Worm (Caenorhabditis elegans): ENCODE data around the gene crb-3.
A peak's percentile ranks its signal among the peaks of the same experiment; 100 is the strongest.

Gene crb-3

ce11 chrX:9208492-9208891, 4.9 kb downstream of the crb-3 start:
- TF ChIP-seq ahr-1 (tag; optimal IDR thresholded peaks at IDR 0.05), result no peak
- no peak for TF ChIP-seq syd-9 (tag; optimal IDR thresholded peaks at IDR 0.05)
- TF ChIP-seq ceh-22 (tag; optimal IDR thresholded peaks at IDR 0.05), result no peak

ce11 chrX:9208933-9209332, 5.4 kb downstream of the crb-3 start:
- no peak for TF ChIP-seq npax-4 (tag; optimal IDR thresholded peaks at IDR 0.05)
- TF ChIP-seq ceh-18 (tag; optimal IDR thresholded peaks at IDR 0.05), result no peak
- no peak for TF ChIP-seq pag-3 (tag; optimal IDR thresholded peaks at IDR 0.05; ENCODE audit: borderline replicate concordance)
- no peak for TF ChIP-seq rnt-1 (tag; optimal IDR thresholded peaks at IDR 0.05)
- TF ChIP-seq unc-3 (GFP tag; conservative IDR thresholded peaks at IDR 0.05), result no peak
- TF ChIP-seq unc-3 (tag; optimal IDR thresholded peaks at IDR 0.05), result no peak
- TF ChIP-seq ceh-9 (tag; optimal IDR thresholded peaks at IDR 0.05), result no peak
- no peak for TF ChIP-seq C38D4.7 (GFP tag; optimal IDR thresholded peaks at IDR 0.05)
- TF ChIP-seq ceh-48 (tag; optimal IDR thresholded peaks at IDR 0.05), result no peak
- TF ChIP-seq ref-2 (tag; optimal IDR thresholded peaks at IDR 0.05), result no peak
- TF ChIP-seq fkh-10 (GFP tag; optimal IDR thresholded peaks at IDR 0.05), result no peak
- TF ChIP-seq elt-4 (tag; optimal IDR thresholded peaks at IDR 0.05), result no peak
- TF ChIP-seq C08G9.2 (tag; optimal IDR thresholded peaks at IDR 0.05), result no peak

ce11 chrX:9210086-9210485, 6.5 kb downstream of the crb-3 start:
- no peak for TF ChIP-seq C08G9.2 (tag; optimal IDR thresholded peaks at IDR 0.05)
- no peak for TF ChIP-seq T23F11.4 (GFP tag; optimal IDR thresholded peaks at IDR 0.05)

DNA sequence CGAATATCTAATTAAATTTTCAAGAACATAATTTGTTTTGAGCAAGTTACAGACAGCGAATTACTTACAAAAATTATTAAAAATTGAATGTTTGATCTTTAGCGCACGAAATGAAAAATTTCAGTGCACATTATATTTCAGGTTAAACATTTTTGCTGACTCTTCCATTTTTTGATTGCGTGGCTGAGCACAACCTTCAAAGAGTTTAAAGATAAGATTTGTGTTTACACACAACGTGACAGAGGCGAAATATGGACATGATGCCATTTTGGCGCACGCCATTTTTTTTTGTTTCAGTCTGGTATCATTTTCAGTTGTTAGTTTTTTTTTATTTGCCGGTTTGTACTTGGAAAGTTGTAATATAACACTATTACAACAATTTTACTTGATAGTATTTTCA, 9.1 kb downstream of the crb-3 start:
- TF ChIP-seq hlh-30 (tag; optimal IDR thresholded peaks at IDR 0.05; ENCODE audit: insufficient read depth) (no peak), pat-9 (tag; optimal IDR thresholded peaks at IDR 0.05) (no peak), ceh-24 (tag; optimal IDR thresholded peaks at IDR 0.05) (no peak), lim-6 (tag; optimal IDR thresholded peaks at IDR 0.05) (no peak), tbx-7 (tag; optimal IDR thresholded peaks at IDR 0.05) (no peak), lin-11 (tag; optimal IDR thresholded peaks at IDR 0.05) (no peak), ttx-3 (tag; optimal IDR thresholded peaks at IDR 0.05) (no peak), ztf-16 (tag; optimal IDR thresholded peaks at IDR 0.05) (no peak), ceh-31 (tag; optimal IDR thresholded peaks at IDR 0.05) (no peak), hlh-15 (tag; optimal IDR thresholded peaks at IDR 0.05) (no peak), fax-1 (tag; optimal IDR thresholded peaks at IDR 0.05) (no peak), F13H6.1 (tag; optimal IDR thresholded peaks at IDR 0.05) (no peak), tbx-2 (tag; optimal IDR thresholded peaks at IDR 0.05) (no peak), ref-2 (tag; optimal IDR thresholded peaks at IDR 0.05) (no peak), hlh-8 (tag; optimal IDR thresholded peaks at IDR 0.05) (no peak)

- TF ChIP-seq K09A11.1 (tag; optimal IDR thresholded peaks at IDR 0.05; ENCODE audit: insufficient read depth) (no peak), elt-2 (tag; optimal IDR thresholded peaks at IDR 0.05) (peak; percentile 88)
Observed at ce11 chrX:9213873-9214341, 10.3 kb downstream of the crb-3 start, which contains the start of gene C35B8.3. TSS of gene C35B8.3 (plus strand) at chrX:9213923.

ce11 chrX:9225273-9225672, 21.7 kb downstream of the crb-3 start:
- TF ChIP-seq nfya-1 (tag; optimal IDR thresholded peaks at IDR 0.05), result peak; percentile 46
- peak; percentile 62 for TF ChIP-seq tbx-2 (tag; optimal IDR thresholded peaks at IDR 0.05)
- no peak for TF ChIP-seq sox-4 (tag; optimal IDR thresholded peaks at IDR 0.05)
- no peak for TF ChIP-seq ceh-9 (tag; optimal IDR thresholded peaks at IDR 0.05)
- no peak for TF ChIP-seq sox-2 (GFP tag; IDR thresholded peaks at IDR 0.05)
- no peak for TF ChIP-seq hlh-8 (tag; optimal IDR thresholded peaks at IDR 0.05)
- TF ChIP-seq C08G9.2 (tag; optimal IDR thresholded peaks at IDR 0.05), result no peak
- TF ChIP-seq mec-3 (tag; optimal IDR thresholded peaks at IDR 0.05; ENCODE audit: borderline replicate concordance), result no peak
- TF ChIP-seq eyg-1 (tag; optimal IDR thresholded peaks at IDR 0.05), result no peak
- TF ChIP-seq Y22D7AL.16 (tag; optimal IDR thresholded peaks at IDR 0.05), result no peak
- TF ChIP-seq hlh-13 (GFP tag; optimal IDR thresholded peaks at IDR 0.05), result no peak
- no peak for TF ChIP-seq unc-86 (tag; optimal IDR thresholded peaks at IDR 0.05)
- no peak for TF ChIP-seq madf-2 (tag; optimal IDR thresholded peaks at IDR 0.05)
- no peak for TF ChIP-seq K09A11.1 (tag; optimal IDR thresholded peaks at IDR 0.05; ENCODE audit: insufficient read depth)
- TF ChIP-seq ceh-31 (tag; optimal IDR thresholded peaks at IDR 0.05), result peak; percentile 61
- no peak for TF ChIP-seq C38D4.7 (GFP tag; optimal IDR thresholded peaks at IDR 0.05)
- TF ChIP-seq nhr-11 (tag; optimal IDR thresholded peaks at IDR 0.05), result no peak
- no peak for TF ChIP-seq npax-4 (tag; optimal IDR thresholded peaks at IDR 0.05)
- TF ChIP-seq ceh-30 (tag; optimal IDR thresholded peaks at IDR 0.05), result no peak
- TF ChIP-seq unc-3 (GFP tag; conservative IDR thresholded peaks at IDR 0.05), result no peak
- no peak for TF ChIP-seq unc-3 (tag; optimal IDR thresholded peaks at IDR 0.05)
